Worm (Caenorhabditis elegans): ENCODE measurements around the gene K10C8.4.

- no peak for TF ChIP-seq flt-1 (GFP tag; IDR thresholded peaks at IDR 0.05)
- no peak for TF ChIP-seq ztf-29 (GFP tag; IDR thresholded peaks at IDR 0.05)
- no peak for TF ChIP-seq cog-1 (tag; optimal IDR thresholded peaks at IDR 0.05)
- no peak for TF ChIP-seq med-1 (GFP tag; optimal IDR thresholded peaks at IDR 0.05; ENCODE audit: insufficient read depth)
- TF ChIP-seq klf-2 (GFP tag; conservative IDR thresholded peaks at IDR 0.05) = no peak
- no peak for TF ChIP-seq ztf-23 (GFP tag; IDR thresholded peaks at IDR 0.05)
Measured at ce11 chrV:12736166-12736753, 40.2 kb downstream of the K10C8.4 start, which contains the start of gene cky-1.

Measured in whole organism, midembryonic.